Worm (Caenorhabditis elegans) whole organism, midembryonic: ENCODE data around the gene C27D8.3.

Experiments
- cog-1 ChIP-seq: sonication (generic microtip); optimal IDR thresholded peaks from 2 replicates; lab custom pipeline; 2016; ENCODE audit warnings: missing genetic modification characterization, missing compliant biosample characterization
- flt-1 ChIP-seq: fragments of 200-800 bp; sonication (Bioruptor generic); IDR thresholded peaks from 2 replicates; pipeline ENCODE4 v1.3.6; 2022; ENCODE audit warnings: missing genetic modification characterization, missing compliant biosample characterization
- ref-1 ChIP-seq: fragments of 200-800 bp; sonication (Bioruptor generic); conservative IDR thresholded peaks from 2 replicates; pipeline ENCODE4 v1.3.6; 2022; ENCODE audit warnings: missing genetic modification reagents, missing genetic modification characterization, missing compliant biosample characterization
- ztf-29 ChIP-seq: fragments of 200-800 bp; sonication (Bioruptor generic); IDR thresholded peaks from 2 replicates; pipeline ENCODE4 v1.3.6; 2022; ENCODE audit warnings: missing genetic modification reagents, missing genetic modification characterization, missing compliant biosample characterization

DNA sequence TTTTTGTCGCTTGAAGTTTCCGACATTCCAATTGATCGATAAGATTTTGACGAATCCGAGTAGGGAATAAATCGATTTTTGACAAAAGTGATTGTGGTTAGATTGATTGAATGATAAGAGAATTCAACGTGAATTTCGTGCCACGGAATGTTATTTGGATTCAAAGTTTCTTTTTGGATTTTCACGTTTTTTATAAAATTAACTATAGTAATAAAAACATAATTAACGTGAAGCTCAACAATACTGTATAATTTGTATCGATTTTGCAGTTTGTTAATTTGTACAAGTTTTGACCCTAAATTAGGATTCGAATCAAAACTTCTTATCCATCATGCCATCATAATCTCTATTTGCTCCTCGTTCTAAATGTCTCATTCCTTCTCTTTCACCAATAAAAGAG is 33.2 kb upstream of the C27D8.3 start, which contains the start of gene C36H8.1:
- TF ChIP-seq flt-1 (no peak), ztf-29 (GFP tag; lab: Robert Waterston, UW) (no peak), ref-1 (no peak), cog-1 (tag; lab: Kevin White, UChicago) (no peak)
